Fruit fly (Drosophila melanogaster) whole organism, adult: ENCODE data around the gene pelo.

Experiments
- CG11617 ChIP-seq: fragments of 200-800 bp; sonication (Bioruptor generic); optimal IDR thresholded peaks from 2 replicates; lab custom pipeline; 2017; ENCODE audit warnings: mild to moderate bottlenecking, missing biosample characterization, missing genetic modification reagents, missing genetic modification characterization
- CG33017 ChIP-seq: fragments of 200-800 bp; sonication (Bioruptor generic); optimal IDR thresholded peaks from 2 replicates; lab custom pipeline; 2018; ENCODE audit warnings: missing biosample characterization, mild to moderate bottlenecking, missing genetic modification characterization, moderate library complexity
- CG5204 ChIP-seq: fragments of 200-800 bp; sonication (Bioruptor generic); optimal IDR thresholded peaks from 2 replicates; lab custom pipeline; 2016; ENCODE audit warnings: missing biosample characterization, missing genetic modification characterization
- CG7101 ChIP-seq: fragments of 200-800 bp; sonication (Bioruptor generic); optimal IDR thresholded peaks from 2 replicates; lab custom pipeline; 2018; ENCODE audit warnings: missing biosample characterization, mild to moderate bottlenecking, missing genetic modification characterization, moderate library complexity
- Clk ChIP-seq: fragments of 200-800 bp; sonication (Bioruptor generic); optimal IDR thresholded peaks from 2 replicates; lab custom pipeline; 2017; ENCODE audit warnings: missing biosample characterization, missing genetic modification characterization
- Crg-1 ChIP-seq: fragments of 200-800 bp; sonication (Bioruptor generic); optimal IDR thresholded peaks from 2 replicates; lab custom pipeline; 2016; ENCODE audit warnings: missing biosample characterization, missing genetic modification characterization
- Mnt ChIP-seq: fragments of 200-800 bp; sonication (Bioruptor generic); optimal IDR thresholded peaks from 2 replicates; lab custom pipeline; 2016; ENCODE audit warnings: missing biosample characterization, mild to moderate bottlenecking, missing genetic modification characterization
- bab1 ChIP-seq: fragments of 200-800 bp; sonication (Bioruptor generic); optimal IDR thresholded peaks from 3 replicates; lab custom pipeline; 2019; ENCODE audit warnings: missing biosample characterization, mild to moderate bottlenecking, missing genetic modification characterization, moderate library complexity
- cic ChIP-seq: fragments of 200-800 bp; sonication (Bioruptor generic); optimal IDR thresholded peaks from 2 replicates; lab custom pipeline; 2017; ENCODE audit warnings: missing biosample characterization, mild to moderate bottlenecking, missing genetic modification characterization, moderate library complexity
- kay ChIP-seq: fragments of 200-800 bp; sonication (Bioruptor generic); peaks from one replicate; lab custom pipeline; 2016; ENCODE audit warnings: missing biosample characterization, missing genetic modification characterization, borderline replicate concordance
- ovo ChIP-seq: fragments of 200-800 bp; sonication (Bioruptor generic); optimal IDR thresholded peaks from 2 replicates; lab custom pipeline; 2016; ENCODE audit warnings: missing biosample characterization, missing genetic modification characterization
- tj ChIP-seq: fragments of 200-800 bp; sonication (Bioruptor generic); optimal IDR thresholded peaks from 3 replicates; lab custom pipeline; 2017; ENCODE audit warnings: missing biosample characterization, mild to moderate bottlenecking, missing genetic modification characterization, moderate library complexity

dm6 chr2L:9691230-9691629 lies 9.4 kb upstream of the pelo start:
- TF ChIP-seq cic (GFP tag; lab: Kevin White, UChicago) (peak; percentile 64), Crg-1 (no peak), kay (GFP tag; lab: Kevin White, UChicago) (peak; percentile 70), bab1 (GFP tag; lab: Kevin White, UChicago) (no peak), CG5204 (GFP tag; lab: Kevin White, UChicago) (no peak), CG11617 (GFP tag; lab: Kevin White, UChicago) (no peak), Mnt (GFP tag; lab: Kevin White, UChicago) (no peak), Clk (no peak), ovo (no peak), CG33017 (no peak), tj (GFP tag; lab: Kevin White, UChicago) (no peak), CG7101 (no peak)
